Worm (Caenorhabditis elegans) whole organism, late embryonic: ENCODE data around the gene C33A12.4.

Source experiments
- K09A11.1 ChIP-seq: sonication (generic microtip); optimal IDR thresholded peaks from 2 replicates; lab custom pipeline; 2017; ENCODE audit warnings: antibody characterized with exemption, mild to moderate bottlenecking, missing genetic modification characterization, missing compliant biosample characterization; ENCODE audit not compliant: insufficient read depth
- Y22D7AL.16 ChIP-seq: sonication (generic microtip); optimal IDR thresholded peaks from 2 replicates; lab custom pipeline; 2016; ENCODE audit warnings: missing genetic modification characterization, missing compliant biosample characterization
- ama-1 ChIP-seq: fragments of 150-350 bp; optimal IDR thresholded peaks from 2 replicates; lab custom pipeline; 2014
- ceh-18 ChIP-seq: sonication (generic microtip); optimal IDR thresholded peaks from 2 replicates; lab custom pipeline; 2016; ENCODE audit warnings: missing genetic modification characterization, missing compliant biosample characterization
- ceh-34 ChIP-seq: sonication (generic microtip); optimal IDR thresholded peaks from 2 replicates; lab custom pipeline; 2016; ENCODE audit warnings: mild to moderate bottlenecking, missing genetic modification characterization, missing compliant biosample characterization
- ceh-45 ChIP-seq: fragments of 200-800 bp; sonication (Bioruptor generic); IDR thresholded peaks from 2 replicates; pipeline ENCODE4 v1.3.6; 2022; ENCODE audit warnings: missing genetic modification reagents, missing genetic modification characterization, missing compliant biosample characterization
- mec-3 ChIP-seq: sonication (generic microtip); optimal IDR thresholded peaks from 2 replicates; lab custom pipeline; 2016; ENCODE audit warnings: borderline replicate concordance, missing genetic modification characterization, missing compliant biosample characterization
- nfya-1 ChIP-seq: sonication (generic microtip); optimal IDR thresholded peaks from 2 replicates; lab custom pipeline; 2017; ENCODE audit warnings: missing genetic modification characterization, mild to moderate bottlenecking, missing compliant biosample characterization, antibody characterized with exemption, moderate library complexity
- nhr-11 ChIP-seq: fragments of 150-350 bp; optimal IDR thresholded peaks from 2 replicates; lab custom pipeline; 2014; ENCODE audit warnings: missing biosample characterization, missing genetic modification characterization
- npax-4 ChIP-seq: sonication (generic microtip); optimal IDR thresholded peaks from 2 replicates; lab custom pipeline; 2016; ENCODE audit warnings: missing genetic modification characterization, missing compliant biosample characterization
- odd-2 ChIP-seq: sonication (generic microtip); optimal IDR thresholded peaks from 2 replicates; lab custom pipeline; 2017; ENCODE audit warnings: antibody characterized with exemption, mild to moderate bottlenecking, missing genetic modification characterization, missing compliant biosample characterization
- pha-2 ChIP-seq: sonication (generic microtip); optimal IDR thresholded peaks from 2 replicates; lab custom pipeline; 2017; ENCODE audit warnings: mild to moderate bottlenecking, missing genetic modification characterization, missing compliant biosample characterization
- pqm-1 ChIP-seq: sonication (generic microtip); optimal IDR thresholded peaks from 2 replicates; lab custom pipeline; 2016; ENCODE audit warnings: missing genetic modification characterization, missing compliant biosample characterization
- unc-86 ChIP-seq: sonication (generic microtip); optimal IDR thresholded peaks from 2 replicates; lab custom pipeline; 2016; ENCODE audit warnings: missing genetic modification characterization, missing compliant biosample characterization

DNA sequence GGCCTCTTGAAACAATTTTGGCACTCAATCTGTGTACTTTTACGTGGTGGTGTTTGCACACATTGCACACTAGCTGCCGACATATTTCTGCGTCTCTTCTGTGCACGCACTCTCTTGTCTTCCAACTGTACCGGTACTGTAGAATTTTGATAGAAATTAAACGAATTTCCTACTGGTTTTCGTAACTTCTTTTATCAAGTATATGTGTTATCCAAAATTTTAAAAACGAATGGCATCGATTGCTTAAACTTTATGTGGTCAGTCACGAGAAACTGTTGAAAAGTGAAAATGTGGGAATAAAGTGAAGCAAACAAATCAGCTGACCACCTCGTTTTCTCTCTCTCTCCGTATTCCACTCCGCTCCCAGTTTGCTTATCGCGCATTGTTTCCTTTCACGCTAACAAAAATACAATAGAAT, 3.0 kb upstream of the C33A12.4 start:
- TF ChIP-seq ceh-34 (tag; lab: Kevin White, UChicago) (no peak), mec-3 (tag; lab: Kevin White, UChicago) (no peak), unc-86 (no peak), odd-2 (no peak), ceh-18 (tag; lab: Kevin White, UChicago) (no peak), K09A11.1 (no peak), npax-4 (tag; lab: Kevin White, UChicago) (no peak), nhr-11 (no peak), nfya-1 (tag; lab: Kevin White, UChicago) (no peak), pqm-1 (tag; lab: Kevin White, UChicago) (no peak), Y22D7AL.16 (tag; lab: Kevin White, UChicago) (no peak), pha-2 (tag; lab: Kevin White, UChicago) (no peak), ceh-45 (GFP tag; lab: Robert Waterston, UW) (no peak), ama-1 (no peak)
